Fruit fly (Drosophila melanogaster) whole organism, wandering third instar larva: ENCODE measurements around the gene HP1b.

Experiments used
- Sp1 ChIP-seq: fragments of 200-800 bp; sonication (Bioruptor generic); optimal IDR thresholded peaks from 3 replicates; lab custom pipeline; 2019; ENCODE audit warnings: missing biosample characterization, mild to moderate bottlenecking, missing genetic modification characterization, moderate library complexity
- br ChIP-seq: fragments of 200-800 bp; sonication (Bioruptor generic); optimal IDR thresholded peaks from 2 replicates; lab custom pipeline; 2016; ENCODE audit warnings: missing biosample characterization, missing genetic modification characterization
- dmrt93B ChIP-seq: fragments of 200-800 bp; sonication (Bioruptor generic); optimal IDR thresholded peaks from 2 replicates; lab custom pipeline; 2018; ENCODE audit warnings: missing biosample characterization, mild to moderate bottlenecking, missing genetic modification characterization
- foxo ChIP-seq, 2 experiments: fragments of 200-800 bp; sonication (Bioruptor generic); optimal IDR thresholded peaks; 2 replicates in 1 of 2; 3 replicates in 1 of 2; lab custom pipeline; 2016 to 2017; ENCODE audit warnings: missing biosample characterization in 2 of 2, missing genetic modification characterization in 2 of 2
- h ChIP-seq: fragments of 200-800 bp; sonication (Bioruptor generic); optimal IDR thresholded peaks from 3 replicates; lab custom pipeline; 2016; ENCODE audit warnings: missing biosample characterization, mild to moderate bottlenecking, missing genetic modification characterization
- usp ChIP-seq: fragments of >200 bp; optimal IDR thresholded peaks from 2 replicates; lab custom pipeline; 2017; ENCODE audit warnings: missing biosample characterization, missing genetic modification characterization
- woc ChIP-seq: sonication (Bioruptor generic); optimal IDR thresholded peaks from 2 replicates; lab custom pipeline; 2016; ENCODE audit warnings: missing biosample characterization, mild to moderate bottlenecking, missing genetic modification characterization

DNA sequence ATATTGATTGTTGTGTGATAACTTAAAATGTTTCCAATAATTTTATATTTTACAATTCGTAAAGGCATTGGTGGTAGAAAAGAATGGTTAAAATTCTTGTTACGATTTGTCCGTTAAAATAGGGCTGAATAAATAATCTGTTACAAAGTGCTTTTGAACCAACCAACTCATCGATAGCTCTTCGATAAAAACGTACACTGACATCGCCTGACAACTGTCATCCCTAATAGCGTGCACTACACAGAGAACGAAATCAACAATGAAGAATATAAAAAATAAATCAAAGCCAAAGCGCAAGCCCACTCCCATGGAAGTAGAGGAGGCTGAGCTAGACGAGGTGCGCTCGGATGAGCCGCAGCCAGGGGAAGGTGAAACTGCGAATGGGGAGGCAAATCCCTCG is 4.9 kb downstream of the HP1b start, which contains the start of gene CG32708:
- no peak for TF ChIP-seq dmrt93B
- no peak for TF ChIP-seq br (GFP tag; lab: Kevin White, UChicago)
- TF ChIP-seq foxo (GFP tag; optimal IDR thresholded peaks at IDR 0.05; lab: Kevin White, UChicago): no peak
- no peak for TF ChIP-seq h (GFP tag; lab: Kevin White, UChicago)
- no peak for TF ChIP-seq woc (GFP tag; lab: Kevin White, UChicago)
- no peak for TF ChIP-seq usp (GFP tag; lab: Kevin White, UChicago)
- no peak for TF ChIP-seq Sp1 (GFP tag; lab: Kevin White, UChicago)
